Worm (Caenorhabditis elegans) whole organism, L4 larva: ENCODE results near the gene M04C3.1.

Source experiments
- F44E2.7 ChIP-seq: fragments of 200-800 bp; sonication (Bioruptor generic); IDR thresholded peaks from 2 replicates; pipeline ENCODE4 v2.1.2; 2022; ENCODE audit warnings: missing genetic modification characterization, missing compliant biosample characterization
- F49E8.2 ChIP-seq: sonication (generic microtip); optimal IDR thresholded peaks from 2 replicates; lab custom pipeline; 2016; ENCODE audit warnings: missing compliant biosample characterization, mild to moderate bottlenecking, missing genetic modification characterization, borderline replicate concordance
- R02D3.7 ChIP-seq: fragments of 150-350 bp; sonication (generic microtip); optimal IDR thresholded peaks from 3 replicates; lab custom pipeline; 2014; ENCODE audit warnings: missing biosample characterization, missing genetic modification characterization
- T26A8.4 ChIP-seq: fragments of 200-800 bp; sonication (Bioruptor generic); IDR thresholded peaks from 2 replicates; pipeline ENCODE4 v1.3.6; 2022; ENCODE audit warnings: missing genetic modification characterization, missing compliant biosample characterization
- ZK337.2 ChIP-seq: fragments of 200-800 bp; sonication (Bioruptor generic); IDR thresholded peaks from 2 replicates; pipeline ENCODE4 v1.3.6; 2022; ENCODE audit warnings: missing genetic modification reagents, missing genetic modification characterization, missing compliant biosample characterization
- aha-1 ChIP-seq: fragments of 150-350 bp; peaks from one replicate; lab custom pipeline; 2014; ENCODE audit warnings: missing biosample characterization, missing genetic modification characterization
- ceh-20 ChIP-seq: fragments of 200-800 bp; sonication (Bioruptor generic); IDR thresholded peaks from 2 replicates; pipeline ENCODE4 v1.3.6; 2022; ENCODE audit warnings: missing genetic modification reagents, missing genetic modification characterization, missing compliant biosample characterization
- ceh-28 ChIP-seq: fragments of 150-350 bp; optimal IDR thresholded peaks from 2 replicates; lab custom pipeline; 2014; ENCODE audit warnings: missing biosample characterization, missing genetic modification reagents, missing genetic modification characterization
- ceh-62 ChIP-seq: sonication (generic microtip); optimal IDR thresholded peaks from 2 replicates; lab custom pipeline; 2017; ENCODE audit warnings: missing biosample characterization, missing genetic modification characterization
- ces-1 ChIP-seq: fragments of 150-350 bp; sonication (generic microtip); optimal IDR thresholded peaks from 4 replicates; lab custom pipeline; 2014; ENCODE audit warnings: missing biosample characterization, missing genetic modification reagents, missing genetic modification characterization
- cey-2 ChIP-seq: sonication (generic microtip); optimal IDR thresholded peaks from 3 replicates; lab custom pipeline; 2017; ENCODE audit warnings: missing genetic modification characterization, mild to moderate bottlenecking, missing compliant biosample characterization, antibody characterized with exemption, borderline replicate concordance; ENCODE audit not compliant: insufficient read depth
- daf-16 ChIP-seq, 3 experiments: sonication (generic microtip); optimal IDR thresholded peaks; 2 replicates each; lab custom pipeline; 2016 to 2017; ENCODE audit warnings: missing genetic modification characterization in 3 of 3, missing genetic modification reagents in 3 of 3, mild to moderate bottlenecking in 2 of 3, missing compliant biosample characterization in 2 of 3, missing biosample characterization in 1 of 3, moderate library complexity in 1 of 3
- daf-8 ChIP-seq: fragments of 200-800 bp; sonication (Bioruptor generic); IDR thresholded peaks from 2 replicates; pipeline ENCODE4 v1.3.6; 2022; ENCODE audit warnings: missing genetic modification characterization, missing compliant biosample characterization
- dmd-6 ChIP-seq: fragments of 200-800 bp; sonication (Bioruptor generic); IDR thresholded peaks from 2 replicates; pipeline ENCODE4 v1.3.6; 2022; ENCODE audit warnings: missing genetic modification reagents, missing genetic modification characterization, missing compliant biosample characterization
- duxl-1 ChIP-seq: sonication (generic microtip); optimal IDR thresholded peaks from 2 replicates; lab custom pipeline; 2016; ENCODE audit warnings: mild to moderate bottlenecking, missing genetic modification characterization, moderate library complexity, missing compliant biosample characterization; ENCODE audit not compliant: poor library complexity
- fkh-10 ChIP-seq: fragments of 150-350 bp; optimal IDR thresholded peaks from 2 replicates; lab custom pipeline; 2014; ENCODE audit warnings: missing biosample characterization, missing genetic modification reagents, missing genetic modification characterization
- fos-1 ChIP-seq: fragments of 150-350 bp; optimal IDR thresholded peaks from 2 replicates; lab custom pipeline; 2014; ENCODE audit warnings: missing biosample characterization, missing genetic modification characterization
- hif-1 ChIP-seq, 2 experiments: sonication (generic microtip); optimal IDR thresholded peaks; 2 replicates each; lab custom pipeline; 2016 to 2017; ENCODE audit warnings: missing compliant biosample characterization in 2 of 2, missing genetic modification characterization in 2 of 2, missing genetic modification reagents in 2 of 2, missing genotype in 2 of 2, mild to moderate bottlenecking in 1 of 2
- hlh-11 ChIP-seq: fragments of 200-800 bp; sonication (Bioruptor generic); optimal IDR thresholded peaks from 2 replicates; lab custom pipeline; 2018; ENCODE audit warnings: mild to moderate bottlenecking, missing genetic modification characterization, missing compliant biosample characterization
- hlh-30 ChIP-seq: sonication (generic microtip); optimal IDR thresholded peaks from 2 replicates; lab custom pipeline; 2017; ENCODE audit warnings: antibody characterized with exemption, mild to moderate bottlenecking, missing genetic modification characterization, missing compliant biosample characterization; ENCODE audit not compliant: insufficient read depth
- hmg-1.1 ChIP-seq: fragments of 200-800 bp; sonication (Bioruptor generic); IDR thresholded peaks from 2 replicates; pipeline ENCODE4 v1.3.6; 2022; ENCODE audit warnings: missing genetic modification reagents, missing genetic modification characterization, missing compliant biosample characterization
- jun-1 ChIP-seq: fragments of 150-350 bp; optimal IDR thresholded peaks from 2 replicates; lab custom pipeline; 2014; ENCODE audit warnings: missing biosample characterization, missing genetic modification reagents, missing genetic modification characterization
- lin-39 ChIP-seq: fragments of 150-350 bp; optimal IDR thresholded peaks from 2 replicates; lab custom pipeline; 2014; ENCODE audit warnings: missing biosample characterization, missing genetic modification reagents, missing genetic modification characterization
- madf-9 ChIP-seq: fragments of 200-800 bp; sonication (Bioruptor generic); conservative IDR thresholded peaks from 2 replicates; pipeline ENCODE4 v1.3.6; 2022; ENCODE audit warnings: missing genetic modification reagents, missing genetic modification characterization, missing compliant biosample characterization
- mep-1 ChIP-seq: fragments of 150-350 bp; sonication (generic microtip); optimal IDR thresholded peaks from 3 replicates; lab custom pipeline; 2014; ENCODE audit warnings: missing biosample characterization, missing genetic modification characterization
- mxl-3 ChIP-seq: fragments of 200-800 bp; sonication (Bioruptor generic); optimal IDR thresholded peaks from 2 replicates; lab custom pipeline; 2018; ENCODE audit warnings: mild to moderate bottlenecking, missing genetic modification characterization, missing compliant biosample characterization
- nhr-102 ChIP-seq: sonication (generic microtip); optimal IDR thresholded peaks from 2 replicates; lab custom pipeline; 2016; ENCODE audit warnings: mild to moderate bottlenecking, missing genetic modification characterization, moderate library complexity, missing compliant biosample characterization
- nhr-111 ChIP-seq: fragments of 200-800 bp; sonication (Bioruptor generic); optimal IDR thresholded peaks from 2 replicates; lab custom pipeline; 2018; ENCODE audit warnings: mild to moderate bottlenecking, missing genetic modification characterization, missing compliant biosample characterization
- nhr-237 ChIP-seq: sonication (generic microtip); optimal IDR thresholded peaks from 2 replicates; lab custom pipeline; 2017; ENCODE audit warnings: missing biosample characterization, missing genetic modification characterization
- nhr-28 ChIP-seq: fragments of 150-350 bp; optimal IDR thresholded peaks from 2 replicates; lab custom pipeline; 2014; ENCODE audit warnings: missing biosample characterization, missing genetic modification characterization
- nhr-42 ChIP-seq: fragments of 200-800 bp; sonication (Bioruptor generic); IDR thresholded peaks from 2 replicates; pipeline ENCODE4 v1.3.6; 2022; ENCODE audit warnings: missing genetic modification characterization, missing compliant biosample characterization
- nhr-76 ChIP-seq: fragments of 150-350 bp; optimal IDR thresholded peaks from 2 replicates; lab custom pipeline; 2014; ENCODE audit warnings: missing biosample characterization, missing genetic modification characterization
- php-3 ChIP-seq: fragments of 200-800 bp; sonication (Bioruptor generic); IDR thresholded peaks from 2 replicates; pipeline ENCODE4 v1.3.6; 2022; ENCODE audit warnings: missing genetic modification reagents, missing genetic modification characterization, missing compliant biosample characterization
- pqm-1 ChIP-seq: sonication (generic microtip); optimal IDR thresholded peaks from 2 replicates; lab custom pipeline; 2017; ENCODE audit warnings: missing biosample characterization, missing genetic modification characterization
- saeg-2 ChIP-seq: fragments of 200-800 bp; sonication (Bioruptor generic); IDR thresholded peaks from 2 replicates; pipeline ENCODE4 v1.3.6; 2022; ENCODE audit warnings: missing genetic modification reagents, missing genetic modification characterization, missing compliant biosample characterization
- set-16 ChIP-seq: fragments of 200-800 bp; sonication (Bioruptor generic); IDR thresholded peaks from 2 replicates; pipeline ENCODE4 v1.3.6; 2022; ENCODE audit warnings: missing genetic modification reagents, missing genetic modification characterization, missing compliant biosample characterization
- snpc-1.2 ChIP-seq: fragments of 200-800 bp; sonication (Bioruptor generic); IDR thresholded peaks from 2 replicates; pipeline ENCODE4 v1.3.6; 2022; ENCODE audit warnings: missing genetic modification reagents, missing genetic modification characterization, missing compliant biosample characterization
- spr-1 ChIP-seq: sonication (generic microtip); optimal IDR thresholded peaks from 2 replicates; lab custom pipeline; 2016; ENCODE audit warnings: mild to moderate bottlenecking, missing genetic modification characterization, missing compliant biosample characterization
- tra-1 ChIP-seq: fragments of 200-800 bp; sonication (Bioruptor generic); IDR thresholded peaks from 2 replicates; pipeline ENCODE4 v1.3.6; 2022; ENCODE audit warnings: missing genetic modification reagents, missing genetic modification characterization, missing compliant biosample characterization
- vab-7 ChIP-seq: fragments of 200-800 bp; sonication (Bioruptor generic); IDR thresholded peaks from 2 replicates; pipeline ENCODE4 v1.3.6; 2022; ENCODE audit warnings: missing genetic modification reagents, missing genetic modification characterization, missing compliant biosample characterization
- zfp-2 ChIP-seq: sonication (generic microtip); optimal IDR thresholded peaks from 2 replicates; lab custom pipeline; 2016; ENCODE audit warnings: mild to moderate bottlenecking, missing genetic modification characterization, missing compliant biosample characterization
- zip-2 ChIP-seq: fragments of 150-350 bp; optimal IDR thresholded peaks from 2 replicates; lab custom pipeline; 2014; ENCODE audit warnings: missing biosample characterization, missing genetic modification characterization

The M04C3.1 gene

ce11 chrV:19443599-19443998 is 1.8 kb downstream of the M04C3.1 start (continued):
- TF ChIP-seq hmg-1.1: no peak
- TF ChIP-seq jun-1 (tag; lab: Kevin White, UChicago): no peak
- TF ChIP-seq, all 104 proteins: peak for 4

- peak; percentile 12 for TF ChIP-seq hlh-11 (tag; lab: Kevin White, UChicago)
- peak; percentile 19 for TF ChIP-seq mxl-3
- TF ChIP-seq nhr-28 (tag; lab: Kevin White, UChicago): peak; percentile 59
- no peak for TF ChIP-seq nhr-42 (GFP tag; lab: Robert Waterston, UW)
- TF ChIP-seq daf-16 (GFP tag; optimal IDR thresholded peaks at IDR 0.05; lab: Kevin White, UChicago): no peak
- TF ChIP-seq daf-16 (tag; optimal IDR thresholded peaks at IDR 0.05; lab: Kevin White, UChicago): peak; percentile 17
- 0 out of 2 replicates have a peak, but pooled peaks have one; percentile 17 for TF ChIP-seq dmd-6 (GFP tag; lab: Robert Waterston, UW)
- peak; percentile 56 for TF ChIP-seq pqm-1
- no peak for TF ChIP-seq fos-1 (tag; lab: Kevin White, UChicago)
- no peak for TF ChIP-seq daf-8 (GFP tag; lab: Robert Waterston, UW)
- peak; percentile 20 for TF ChIP-seq hlh-30 (tag; lab: Kevin White, UChicago)
- TF ChIP-seq, all 104 proteins: peak for 7
These were observed 9.1 kb downstream of the M04C3.1 start, which contains the start of gene C25F9.14 for ce11 chrV:19436307-19436706. Gene C25F9.14 (plus strand): TSS chrV:19436484.

ce11 chrV:19433806-19434437 is 11.5 kb downstream of the M04C3.1 start, which contains the start of gene C25F9.16:
Gene C25F9.16 (plus strand): TSS chrV:19434387.
- no peak for TF ChIP-seq duxl-1 (tag; lab: Kevin White, UChicago)
- no peak for TF ChIP-seq tra-1 (GFP tag; lab: Robert Waterston, UW)
- TF ChIP-seq nhr-237 (tag; lab: Kevin White, UChicago): no peak
- no peak for TF ChIP-seq zip-2
- no peak for TF ChIP-seq ZK337.2 (GFP tag; lab: Robert Waterston, UW)
- TF ChIP-seq snpc-1.2: no peak
- no peak for TF ChIP-seq madf-9 (GFP tag; lab: Robert Waterston, UW)
- peak; percentile 24 for TF ChIP-seq nhr-28 (tag; lab: Kevin White, UChicago)
- TF ChIP-seq fkh-10: no peak
- no peak for TF ChIP-seq F49E8.2 (tag; lab: Kevin White, UChicago)
- TF ChIP-seq cey-2 (tag; lab: Kevin White, UChicago): no peak
- TF ChIP-seq vab-7 (GFP tag; lab: Robert Waterston, UW): no peak
- TF ChIP-seq pqm-1: peak; percentile 42
- no peak for TF ChIP-seq T26A8.4 (GFP tag; lab: Robert Waterston, UW)
- no peak for TF ChIP-seq nhr-111 (GFP tag; lab: Kevin White, UChicago)
- TF ChIP-seq nhr-102 (tag; lab: Kevin White, UChicago): no peak
- no peak for TF ChIP-seq zfp-2 (tag; lab: Kevin White, UChicago)
- TF ChIP-seq ces-1: no peak
- TF ChIP-seq nhr-76 (tag; lab: Kevin White, UChicago): no peak
- TF ChIP-seq hif-1 (tag; optimal IDR thresholded peaks at IDR 0.05; lab: Kevin White, UChicago): no peak
- peak; percentile 90 for TF ChIP-seq php-3 (GFP tag; lab: Robert Waterston, UW)
- no peak for TF ChIP-seq saeg-2 (GFP tag; lab: Robert Waterston, UW)
- TF ChIP-seq R02D3.7 (tag; lab: Kevin White, UChicago): no peak
- TF ChIP-seq F44E2.7: no peak
- TF ChIP-seq hmg-1.1: no peak
- no peak for TF ChIP-seq spr-1
- no peak for TF ChIP-seq mxl-3
- TF ChIP-seq daf-16 (GFP tag; optimal IDR thresholded peaks at IDR 0.05; lab: Kevin White, UChicago): no peak
- TF ChIP-seq daf-16 (tag; optimal IDR thresholded peaks at IDR 0.05; lab: Kevin White, UChicago): peak; percentile 33
- 0 out of 2 replicates have a peak, but pooled peaks have one; percentile 26 for TF ChIP-seq ceh-20
- peak; percentile 72 for TF ChIP-seq aha-1 (tag; lab: Kevin White, UChicago)
- TF ChIP-seq daf-8 (GFP tag; lab: Robert Waterston, UW): no peak
- no peak for TF ChIP-seq mep-1 (tag; lab: Kevin White, UChicago)
- TF ChIP-seq lin-39: no peak
- TF ChIP-seq ceh-28: no peak
- no peak for TF ChIP-seq ceh-62 (tag; lab: Kevin White, UChicago)
- TF ChIP-seq set-16 (GFP tag; lab: Robert Waterston, UW): no peak
